Worm (Caenorhabditis elegans): Measurements from ENCODE around the gene F22E5.1.

DNA sequence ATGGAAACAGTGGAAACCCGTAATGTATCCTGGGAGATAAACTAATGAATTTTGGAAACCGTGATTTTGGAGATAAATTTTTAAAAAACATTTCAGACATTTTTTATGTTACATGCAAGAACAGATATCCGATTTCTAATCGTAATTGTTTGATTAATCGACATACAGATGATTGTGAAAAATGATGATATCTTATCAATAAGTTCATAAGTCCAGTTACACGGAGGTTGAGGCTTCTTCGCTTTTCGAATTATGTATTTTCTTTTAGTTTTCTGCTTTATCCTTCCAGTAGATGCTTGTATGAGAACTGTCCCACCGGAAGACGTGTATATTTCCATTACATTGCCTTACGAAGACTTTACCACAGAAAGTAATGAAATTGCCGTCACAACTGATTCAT lies 8.0 kb upstream of the F22E5.1 start, which contains the start of gene F22E5.22:
- TF ChIP-seq T22C8.4 (GFP tag; IDR thresholded peaks at IDR 0.05) (no peak), med-1 (GFP tag; optimal IDR thresholded peaks at IDR 0.05; ENCODE audit: insufficient read depth) (no peak), flt-1 (GFP tag; IDR thresholded peaks at IDR 0.05) (no peak), cog-1 (tag; optimal IDR thresholded peaks at IDR 0.05) (no peak), ztf-29 (GFP tag; IDR thresholded peaks at IDR 0.05) (no peak)

Measured in whole organism, midembryonic.